Fruit fly (Drosophila melanogaster) Kc167 (cell line): Measurements from ENCODE around the gene CG8509.

Experiments
- Myc ChIP-seq: fragments of >200 bp; optimal IDR thresholded peaks from 2 replicates; lab custom pipeline; 2017; ENCODE audit warnings: missing external identifiers
- psq ChIP-seq: fragments of >200 bp; optimal IDR thresholded peaks from 2 replicates; lab custom pipeline; 2017; ENCODE audit warnings: missing external identifiers
- ttk ChIP-seq: sonication (Bioruptor generic); optimal IDR thresholded peaks from 2 replicates; lab custom pipeline; 2017; ENCODE audit warnings: missing external identifiers

- TF ChIP-seq psq (no peak), ttk (lab: Kevin White, UChicago) (no peak), Myc (lab: Kevin White, UChicago) (no peak)
Observed at dm6 chrX:15816905-15817304, 7.5 kb downstream of the CG8509 start.
